Worm (Caenorhabditis elegans): ENCODE data around the gene C32D5.7.

The C32D5.7 gene

DNA sequence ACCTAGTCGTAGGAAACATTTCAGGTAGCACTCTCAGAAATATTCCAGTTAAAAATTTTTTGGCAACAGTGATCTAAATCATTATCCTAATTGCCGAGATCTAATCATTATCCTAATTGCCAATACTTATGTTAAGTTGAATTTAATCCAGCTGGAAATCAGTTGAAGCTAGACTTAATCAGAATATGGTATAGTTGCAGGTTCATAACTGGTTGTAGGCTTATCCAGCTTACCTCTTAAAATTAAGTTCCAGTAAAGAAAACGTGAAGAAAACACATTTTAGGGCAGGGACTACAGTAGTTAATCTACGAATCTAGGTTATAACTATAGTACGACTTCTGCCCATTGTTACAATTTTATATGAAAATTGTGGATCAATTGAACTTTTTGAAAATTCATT, 36.8 kb upstream of the C32D5.7 start:
- no peak for TF ChIP-seq aly-2 (tag; optimal IDR thresholded peaks at IDR 0.05)
- no peak for TF ChIP-seq madf-9 (GFP tag; conservative IDR thresholded peaks at IDR 0.05)
- no peak for TF ChIP-seq lin-39 (tag; optimal IDR thresholded peaks at IDR 0.05)
- TF ChIP-seq aha-1 (tag), result peak; percentile 93
- no peak for TF ChIP-seq lsy-2 (tag; optimal IDR thresholded peaks at IDR 0.05)

DNA sequence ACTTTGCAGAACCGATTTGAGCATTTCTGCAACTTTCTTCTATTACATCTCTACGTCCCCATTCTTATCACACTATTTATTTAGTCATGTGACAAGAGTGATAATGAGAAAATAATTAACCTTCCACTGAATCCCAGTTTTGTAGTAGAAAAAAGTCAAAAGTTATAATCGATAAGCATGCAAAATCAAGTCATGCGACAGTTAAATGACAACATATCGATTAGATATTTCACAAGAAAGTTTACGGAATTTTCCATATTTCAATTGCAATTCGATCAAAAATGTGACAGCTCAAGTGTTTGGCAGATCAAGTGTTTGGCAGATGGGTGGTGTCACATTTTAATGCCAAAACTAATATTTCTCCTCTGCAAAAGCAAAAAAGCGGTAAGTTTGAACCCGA, 34.8 kb upstream of the C32D5.7 start:
- TF ChIP-seq ZK546.5 (tag; optimal IDR thresholded peaks at IDR 0.05) (no peak), dmd-8 (GFP tag; IDR thresholded peaks at IDR 0.05) (no peak), nhr-42 (GFP tag; IDR thresholded peaks at IDR 0.05) (no peak), F49E8.2 (tag; optimal IDR thresholded peaks at IDR 0.05; ENCODE audit: borderline replicate concordance) (no peak), lin-1 (GFP tag; IDR thresholded peaks at IDR 0.05) (no peak), hlh-30 (tag; optimal IDR thresholded peaks at IDR 0.05; ENCODE audit: insufficient read depth) (peak; percentile 73), nhr-28 (tag; optimal IDR thresholded peaks at IDR 0.05) (peak; percentile 40), nhr-48 (tag; optimal IDR thresholded peaks at IDR 0.05) (peak; percentile 49), hlh-11 (tag; optimal IDR thresholded peaks at IDR 0.05) (peak; percentile 38), T20F7.1 (GFP tag; optimal IDR thresholded peaks at IDR 0.05) (peak; percentile 62), lin-38 (GFP tag; IDR thresholded peaks at IDR 0.05) (peak; percentile 31), dmd-6 (GFP tag; IDR thresholded peaks at IDR 0.05) (peak; percentile 65), daf-16 (GFP tag; optimal IDR thresholded peaks at IDR 0.05) (no peak), daf-16 (tag; optimal IDR thresholded peaks at IDR 0.05) (peak; percentile 52), dve-1 (tag; optimal IDR thresholded peaks at IDR 0.05; ENCODE audit: insufficient read depth) (peak; percentile 72)

DNA sequence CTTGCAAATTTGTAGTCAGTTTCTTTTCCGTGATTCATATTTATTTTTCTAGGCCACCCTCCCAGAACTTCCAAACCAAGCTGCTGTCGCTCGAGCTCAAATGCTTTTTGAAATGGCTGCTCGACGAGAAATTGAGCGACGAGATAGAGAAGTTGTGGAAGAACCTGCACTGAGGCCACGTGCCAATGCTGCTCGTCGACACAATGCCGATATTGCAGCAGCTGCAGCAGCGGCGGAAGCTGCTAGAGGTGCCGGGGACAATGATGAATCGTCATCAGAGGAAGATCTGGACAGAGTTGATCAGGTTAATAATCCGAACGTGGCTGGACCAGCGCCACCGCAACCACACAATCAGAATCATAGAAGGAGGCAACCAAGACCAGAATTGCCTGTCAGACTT, 33.5 kb upstream of the C32D5.7 start:
- TF ChIP-seq lin-38 (GFP tag; IDR thresholded peaks at IDR 0.05), result no peak
- TF ChIP-seq nhr-6 (tag; optimal IDR thresholded peaks at IDR 0.05), result no peak
- TF ChIP-seq spr-3 (GFP tag; optimal IDR thresholded peaks at IDR 0.05), result no peak
- TF ChIP-seq set-16 (GFP tag; IDR thresholded peaks at IDR 0.05), result peak; percentile 56
- TF ChIP-seq hlh-30 (tag; optimal IDR thresholded peaks at IDR 0.05; ENCODE audit: insufficient read depth), result no peak
- no peak for TF ChIP-seq attf-4 (tag; optimal IDR thresholded peaks at IDR 0.05)
- no peak for TF ChIP-seq dmd-8 (GFP tag; IDR thresholded peaks at IDR 0.05)
- no peak for TF ChIP-seq F26F4.8 (GFP tag; conservative IDR thresholded peaks at IDR 0.05)
- TF ChIP-seq madf-5 (GFP tag; IDR thresholded peaks at IDR 0.05), result no peak
- 0 out of 2 replicates have a peak, but pooled peaks have one; percentile 8 for TF ChIP-seq pha-4 (GFP tag; IDR thresholded peaks at IDR 0.05)
- TF ChIP-seq pha-4 (tag; optimal IDR thresholded peaks at IDR 0.05), result no peak

DNA sequence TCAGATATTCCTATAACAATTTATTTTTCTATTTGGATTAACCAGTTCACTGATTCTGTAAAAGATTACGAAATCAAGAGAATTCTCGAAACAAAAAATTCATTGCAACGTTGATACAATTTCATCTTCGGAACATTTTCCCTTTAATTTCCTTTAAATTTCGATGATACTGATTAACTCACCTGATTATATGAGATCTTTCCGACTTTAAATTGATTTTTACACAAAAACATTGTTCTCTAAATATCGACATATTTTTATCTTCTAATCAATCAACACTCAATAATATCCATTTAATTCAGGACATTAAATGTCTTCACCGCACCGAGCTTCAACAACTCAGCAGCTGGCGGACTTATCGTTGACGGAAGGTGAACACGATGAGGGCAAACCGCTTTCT, 31.2 kb upstream of the C32D5.7 start, which contains the start of gene lin-23:
lin-23 (plus strand) TSS at position 301 of the 400 bp plus-strand sequence.
- no peak for TF ChIP-seq aly-2 (tag; optimal IDR thresholded peaks at IDR 0.05)
- peak in 1 of 2 experiments; percentile 70 for TF ChIP-seq unc-62 (GFP tag; optimal IDR thresholded peaks at IDR 0.05 in 1 of 2)
- no peak for TF ChIP-seq unc-62 (tag; optimal IDR thresholded peaks at IDR 0.05)
- no peak for TF ChIP-seq nhr-41 (GFP tag; IDR thresholded peaks at IDR 0.05)
- TF ChIP-seq F49E8.2 (tag; optimal IDR thresholded peaks at IDR 0.05; ENCODE audit: borderline replicate concordance), result no peak

DNA sequence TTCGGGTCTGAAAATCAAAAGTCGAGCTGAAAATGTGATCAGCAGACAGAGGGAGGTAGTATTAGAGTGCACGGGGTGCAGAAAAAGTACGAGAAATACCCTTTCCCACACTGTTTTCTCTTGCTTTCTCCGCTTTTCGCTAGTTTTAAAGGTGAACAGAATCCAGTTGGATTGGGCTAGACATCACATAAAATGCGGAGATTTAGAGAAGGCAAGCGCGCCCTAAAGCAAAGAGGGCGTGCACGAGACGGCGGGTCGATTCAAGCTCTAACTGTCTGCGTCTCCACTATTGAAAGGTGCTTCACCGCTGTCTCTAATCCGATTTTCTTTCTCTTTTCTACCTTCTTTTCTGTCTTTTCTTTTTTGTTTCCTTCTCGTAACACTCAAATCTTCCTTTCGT, 30.3 kb upstream of the C32D5.7 start:
- TF ChIP-seq lir-3 (tag; optimal IDR thresholded peaks at IDR 0.05) (no peak), nhr-6 (tag; optimal IDR thresholded peaks at IDR 0.05) (peak; percentile 84), ceh-32 (tag; optimal IDR thresholded peaks at IDR 0.05; ENCODE audit: poor library complexity) (no peak), skn-1 (tag; optimal IDR thresholded peaks at IDR 0.05) (no peak), lin-29 (GFP tag; IDR thresholded peaks at IDR 0.05) (no peak), hmg-1.1 (GFP tag; IDR thresholded peaks at IDR 0.05) (peak; percentile 88), dmd-9 (GFP tag; IDR thresholded peaks at IDR 0.05) (no peak), zip-11 (GFP tag; IDR thresholded peaks at IDR 0.05) (no peak), ceh-62 (tag; optimal IDR thresholded peaks at IDR 0.05) (no peak), hif-1 (tag; optimal IDR thresholded peaks at IDR 0.05) (peak in 1 of 2 experiments; percentile 60), dmd-8 (GFP tag; IDR thresholded peaks at IDR 0.05) (no peak), ctbp-1 (GFP tag; IDR thresholded peaks at IDR 0.05) (peak; percentile 69; the same call in 1 of the 2 replicates), ZK546.5 (tag; optimal IDR thresholded peaks at IDR 0.05) (no peak), nhr-11 (tag; optimal IDR thresholded peaks at IDR 0.05) (peak; percentile 78), D1046.2 (GFP tag; IDR thresholded peaks at IDR 0.05) (0 out of 2 replicates have a peak, but pooled peaks have one; percentile 38), mep-1 (tag; optimal IDR thresholded peaks at IDR 0.05) (peak; percentile 83), duxl-1 (tag; optimal IDR thresholded peaks at IDR 0.05; ENCODE audit: poor library complexity) (no peak), lin-15B (tag; optimal IDR thresholded peaks at IDR 0.05) (peak; percentile 27)
